Worm (Caenorhabditis elegans) whole organism, young adult: ENCODE measurements around the gene C31G12.1.

ENCODE experiments used
- F22D6.2 ChIP-seq: sonication (generic microtip); optimal IDR thresholded peaks from 2 replicates; lab custom pipeline; 2016; ENCODE audit warnings: mild to moderate bottlenecking, missing genetic modification characterization, missing compliant biosample characterization
- F23B12.7 ChIP-seq: sonication (generic microtip); optimal IDR thresholded peaks from 2 replicates; lab custom pipeline; 2017; ENCODE audit warnings: missing genetic modification characterization, mild to moderate bottlenecking, missing compliant biosample characterization, antibody characterized with exemption, moderate library complexity; ENCODE audit not compliant: insufficient read depth
- F39B2.1 ChIP-seq: fragments of 200-800 bp; sonication (Bioruptor generic); IDR thresholded peaks from 2 replicates; pipeline ENCODE4 v1.3.6; 2022; ENCODE audit warnings: missing genetic modification reagents, missing genetic modification characterization, missing compliant biosample characterization
- Y53F4B.3 ChIP-seq: fragments of 200-800 bp; sonication (Bioruptor generic); IDR thresholded peaks from 2 replicates; pipeline ENCODE4 v1.3.6; 2022; ENCODE audit warnings: missing genetic modification reagents, missing genetic modification characterization, missing compliant biosample characterization
- Y95B8A.8 ChIP-seq: fragments of 200-800 bp; sonication (Bioruptor generic); IDR thresholded peaks from 2 replicates; pipeline ENCODE4 v1.3.6; 2022; ENCODE audit warnings: missing genetic modification reagents, missing genetic modification characterization, missing compliant biosample characterization
- ama-1 ChIP-seq, 3 experiments: fragments of 150-350 bp in 1 of 3; sonication (generic microtip) in 2 of 3; optimal IDR thresholded peaks; 2 replicates each; lab custom pipeline; 2014 to 2018; ENCODE audit warnings: missing biosample characterization in 2 of 3, missing genetic modification characterization in 2 of 3, missing genetic modification reagents in 2 of 3
- die-1 ChIP-seq: sonication (generic microtip); optimal IDR thresholded peaks from 2 replicates; lab custom pipeline; 2016; ENCODE audit warnings: missing genotype, mild to moderate bottlenecking, missing genetic modification characterization, missing compliant biosample characterization
- hlh-12 ChIP-seq: sonication (generic microtip); optimal IDR thresholded peaks from 2 replicates; lab custom pipeline; 2016; ENCODE audit warnings: missing genetic modification characterization, missing compliant biosample characterization
- nhr-27 ChIP-seq: fragments of 200-800 bp; sonication (Bioruptor generic); optimal IDR thresholded peaks from 2 replicates; lab custom pipeline; 2018; ENCODE audit warnings: mild to moderate bottlenecking, missing genetic modification characterization, moderate library complexity, missing compliant biosample characterization
- snpc-1.3 ChIP-seq: sonication (generic microtip); optimal IDR thresholded peaks from 2 replicates; lab custom pipeline; 2017; ENCODE audit warnings: missing genetic modification characterization, mild to moderate bottlenecking, missing compliant biosample characterization, antibody characterized with exemption, moderate library complexity, missing genotype, missing genetic modification reagents; ENCODE audit not compliant: insufficient read depth
- snpc-4 ChIP-seq, 5 experiments: fragments of 150-350 bp in 1 of 5; sonication (generic microtip) in 4 of 5; optimal IDR thresholded peaks; 2 replicates each; lab custom pipeline; 2014 to 2018; ENCODE audit warnings: missing genetic modification characterization in 5 of 5, missing biosample characterization in 3 of 5, antibody characterized with exemption in 2 of 5, mild to moderate bottlenecking in 2 of 5, missing compliant biosample characterization in 2 of 5, missing genotype in 2 of 5, moderate library complexity in 2 of 5, missing genetic modification reagents in 1 of 5
- ztf-25 ChIP-seq: fragments of 200-800 bp; sonication (Bioruptor generic); IDR thresholded peaks from 2 replicates; pipeline ENCODE4 v1.3.6; 2022; ENCODE audit warnings: missing genetic modification reagents, missing genetic modification characterization, missing compliant biosample characterization

ce11 chrV:18138695-18139094 is 41.1 kb upstream of the C31G12.1 start, which contains the start of gene Y37H2A.10:
- TF ChIP-seq die-1 (tag; lab: Kevin White, UChicago) (no peak), nhr-27 (tag; lab: Kevin White, UChicago) (no peak), ama-1 (optimal IDR thresholded peaks at IDR 0.05; lab: Kevin White, UChicago) (no peak), ama-1 (GFP tag; optimal IDR thresholded peaks at IDR 0.05; lab: Kevin White, UChicago) (no peak), hlh-12 (no peak), F22D6.2 (tag; lab: Kevin White, UChicago) (no peak), ztf-25 (GFP tag; lab: Robert Waterston, UW) (no peak), Y95B8A.8 (GFP tag; lab: Robert Waterston, UW) (no peak), F23B12.7 (tag; lab: Kevin White, UChicago) (no peak), snpc-1.3 (no peak), F39B2.1 (GFP tag; lab: Robert Waterston, UW) (no peak), Y53F4B.3 (GFP tag; lab: Robert Waterston, UW) (no peak), snpc-4 (GFP tag; optimal IDR thresholded peaks at IDR 0.05; lab: Kevin White, UChicago) (no peak), snpc-4 (tag; optimal IDR thresholded peaks at IDR 0.05; lab: Kevin White, UChicago) (no peak)
